Fruit fly (Drosophila melanogaster) whole organism, embryonic: ENCODE data around the gene CG42525.

Source experiments
- B-H2 ChIP-seq: fragments of 200-800 bp; sonication (Bioruptor generic); optimal IDR thresholded peaks from 2 replicates; lab custom pipeline; 2018; ENCODE audit warnings: missing biosample characterization, mild to moderate bottlenecking, missing genetic modification characterization
- Blimp-1 ChIP-seq: fragments of 200-800 bp; sonication (Bioruptor generic); optimal IDR thresholded peaks from 3 replicates; lab custom pipeline; 2018; ENCODE audit warnings: missing biosample characterization, missing genetic modification characterization, mild to moderate bottlenecking, moderate library complexity, missing genetic modification reagents
- CG10462 ChIP-seq: fragments of 200-800 bp; sonication (Bioruptor generic); optimal IDR thresholded peaks from 2 replicates; lab custom pipeline; 2016; ENCODE audit warnings: missing biosample characterization, missing genetic modification characterization
- CG10543 ChIP-seq: fragments of 200-800 bp; sonication (Bioruptor generic); optimal IDR thresholded peaks from 3 replicates; lab custom pipeline; 2017; ENCODE audit warnings: missing biosample characterization, mild to moderate bottlenecking, missing genetic modification characterization, moderate library complexity
- CG11398 ChIP-seq: fragments of 200-800 bp; sonication (Bioruptor generic); optimal IDR thresholded peaks from 2 replicates; lab custom pipeline; 2016; ENCODE audit warnings: missing biosample characterization, missing genetic modification characterization
- CG11695 ChIP-seq: fragments of 200-800 bp; sonication (Bioruptor generic); IDR thresholded peaks from 3 replicates; pipeline ENCODE4 v1.3.6; 2022; ENCODE audit warnings: missing biosample characterization, missing genetic modification characterization
- CG12155 ChIP-seq: fragments of 200-800 bp; sonication (Bioruptor generic); optimal IDR thresholded peaks from 3 replicates; lab custom pipeline; 2016; ENCODE audit warnings: missing biosample characterization, missing genetic modification characterization
- CG12236 ChIP-seq: fragments of 200-800 bp; sonication (Bioruptor generic); optimal IDR thresholded peaks from 2 replicates; lab custom pipeline; 2016; ENCODE audit warnings: missing biosample characterization, missing genetic modification characterization
- CG17612 ChIP-seq: fragments of 200-800 bp; sonication (Bioruptor generic); IDR thresholded peaks from 2 replicates; pipeline ENCODE4 v1.3.6; 2022; ENCODE audit warnings: missing biosample characterization, missing genetic modification characterization
- CG18262 ChIP-seq: fragments of 200-800 bp; optimal IDR thresholded peaks from 3 replicates; lab custom pipeline; 2019; ENCODE audit warnings: missing biosample characterization, mild to moderate bottlenecking, missing genetic modification characterization, moderate library complexity
- CG18476 ChIP-seq: fragments of 200-800 bp; sonication (Bioruptor generic); optimal IDR thresholded peaks from 2 replicates; lab custom pipeline; 2016; ENCODE audit warnings: missing biosample characterization, mild to moderate bottlenecking, missing genetic modification characterization
- CG2120 ChIP-seq: fragments of 200-800 bp; sonication (Bioruptor generic); optimal IDR thresholded peaks from 3 replicates; lab custom pipeline; 2016; ENCODE audit warnings: missing biosample characterization, missing genetic modification characterization
- CG2202 ChIP-seq: fragments of 200-800 bp; sonication (Bioruptor generic); optimal IDR thresholded peaks from 2 replicates; lab custom pipeline; 2018; ENCODE audit warnings: missing biosample characterization, mild to moderate bottlenecking, missing genetic modification characterization
- CG30431 ChIP-seq: fragments of 200-800 bp; sonication (Bioruptor generic); optimal IDR thresholded peaks from 2 replicates; lab custom pipeline; 2017; ENCODE audit warnings: missing biosample characterization, missing genetic modification characterization
- CG34422 ChIP-seq: fragments of 200-800 bp; sonication (Bioruptor generic); IDR thresholded peaks from 3 replicates; pipeline ENCODE4 v1.3.6; 2022; ENCODE audit warnings: missing biosample characterization, missing genetic modification characterization
- CG4328 ChIP-seq: fragments of 200-800 bp; sonication (Bioruptor generic); optimal IDR thresholded peaks from 3 replicates; lab custom pipeline; 2017; ENCODE audit warnings: missing biosample characterization, missing genetic modification reagents, missing genetic modification characterization
- CG4404 ChIP-seq: fragments of 200-800 bp; sonication (Bioruptor generic); IDR thresholded peaks from 2 replicates; pipeline ENCODE4 v1.3.6; 2022; ENCODE audit warnings: missing biosample characterization, missing genetic modification characterization
- CG4730 ChIP-seq: fragments of 200-800 bp; sonication (Bioruptor generic); IDR thresholded peaks from 2 replicates; pipeline ENCODE4 v1.3.6; 2022; ENCODE audit warnings: missing biosample characterization, missing genetic modification characterization
- CG5953 ChIP-seq: fragments of 200-800 bp; sonication (Bioruptor generic); IDR thresholded peaks from 2 replicates; pipeline ENCODE4 v1.3.6; 2022; ENCODE audit warnings: missing biosample characterization, missing genetic modification characterization
- CG6175 ChIP-seq: fragments of 200-800 bp; sonication (Bioruptor generic); IDR thresholded peaks from 3 replicates; pipeline ENCODE4 v1.3.6; 2022; ENCODE audit warnings: missing biosample characterization, missing genetic modification characterization
- CG7745 ChIP-seq: fragments of 200-800 bp; sonication (Bioruptor generic); optimal IDR thresholded peaks from 2 replicates; lab custom pipeline; 2018; ENCODE audit warnings: missing biosample characterization, mild to moderate bottlenecking, missing genetic modification characterization, moderate library complexity
- CG7839 ChIP-seq: fragments of 200-800 bp; sonication (Bioruptor generic); optimal IDR thresholded peaks from 3 replicates; lab custom pipeline; 2018; ENCODE audit warnings: missing biosample characterization, mild to moderate bottlenecking, missing genetic modification characterization, moderate library complexity
- Camta ChIP-seq: fragments of 200-800 bp; sonication (Bioruptor generic); optimal IDR thresholded peaks from 2 replicates; lab custom pipeline; 2016; ENCODE audit warnings: missing biosample characterization, missing genetic modification characterization
- D19A ChIP-seq: fragments of 200-800 bp; optimal IDR thresholded peaks from 3 replicates; lab custom pipeline; 2019; ENCODE audit warnings: missing biosample characterization, mild to moderate bottlenecking, missing genetic modification characterization, moderate library complexity
- E2f1 ChIP-seq: fragments of 200-800 bp; sonication (Bioruptor generic); IDR thresholded peaks from 2 replicates; pipeline ENCODE4 v1.3.6; 2022; ENCODE audit warnings: missing biosample characterization, missing genetic modification characterization
- Ets97D ChIP-seq: fragments of 200-800 bp; sonication (Bioruptor generic); optimal IDR thresholded peaks from 3 replicates; lab custom pipeline; 2016; ENCODE audit warnings: missing biosample characterization, missing genetic modification characterization
- HLH3B ChIP-seq: fragments of 200-800 bp; sonication (Bioruptor generic); IDR thresholded peaks from 2 replicates; pipeline ENCODE4 v1.3.6; 2022; ENCODE audit warnings: missing biosample characterization, missing genetic modification characterization
- HmgZ ChIP-seq: fragments of 200-800 bp; sonication (Bioruptor generic); optimal IDR thresholded peaks from 2 replicates; lab custom pipeline; 2018; ENCODE audit warnings: missing biosample characterization, mild to moderate bottlenecking, missing genetic modification characterization
- Jarid2 ChIP-seq: fragments of 200-800 bp; sonication (Bioruptor generic); optimal IDR thresholded peaks from 3 replicates; lab custom pipeline; 2017; ENCODE audit warnings: mild to moderate bottlenecking, missing biosample characterization, missing genetic modification reagents, missing genetic modification characterization
- Mrtf ChIP-seq: fragments of 200-800 bp; sonication (Bioruptor generic); IDR thresholded peaks from 3 replicates; pipeline ENCODE4 v1.3.6; 2022; ENCODE audit warnings: missing biosample characterization, missing genetic modification characterization
- NC2α ChIP-seq: fragments of 200-800 bp; sonication (Bioruptor generic); optimal IDR thresholded peaks from 2 replicates; lab custom pipeline; 2016; ENCODE audit warnings: missing biosample characterization, missing genetic modification characterization
- Oli ChIP-seq: fragments of 200-800 bp; sonication (Bioruptor generic); optimal IDR thresholded peaks from 2 replicates; lab custom pipeline; 2018; ENCODE audit warnings: missing biosample characterization, mild to moderate bottlenecking, missing genetic modification characterization, moderate library complexity
- Optix ChIP-seq: fragments of 200-800 bp; sonication (Bioruptor generic); IDR thresholded peaks from 3 replicates; pipeline ENCODE4 v1.3.6; 2022; ENCODE audit warnings: missing biosample characterization, missing genetic modification characterization
- Poxn ChIP-seq: fragments of 200-800 bp; sonication (Bioruptor generic); IDR thresholded peaks from 2 replicates; pipeline ENCODE4 v1.3.6; 2022; ENCODE audit warnings: missing biosample characterization, missing genetic modification characterization
- ash1 ChIP-seq: fragments of 200-800 bp; sonication (Bioruptor generic); optimal IDR thresholded peaks from 2 replicates; lab custom pipeline; 2018; ENCODE audit warnings: missing biosample characterization, mild to moderate bottlenecking, missing genetic modification characterization
- dimm ChIP-seq: fragments of 200-800 bp; sonication (Bioruptor generic); IDR thresholded peaks from 2 replicates; pipeline ENCODE4 v1.3.6; 2022; ENCODE audit warnings: missing biosample characterization, missing genetic modification characterization
- disco-r ChIP-seq: fragments of 200-800 bp; sonication (Bioruptor generic); optimal IDR thresholded peaks from 2 replicates; lab custom pipeline; 2016; ENCODE audit warnings: missing biosample characterization, missing genetic modification characterization
- dmrt99B ChIP-seq: fragments of 200-800 bp; sonication (Bioruptor generic); optimal IDR thresholded peaks from 2 replicates; lab custom pipeline; 2018; ENCODE audit warnings: missing biosample characterization, mild to moderate bottlenecking, missing genetic modification characterization, moderate library complexity
- gcm2 ChIP-seq: fragments of 200-800 bp; sonication (Bioruptor generic); optimal IDR thresholded peaks from 2 replicates; lab custom pipeline; 2016; ENCODE audit warnings: missing biosample characterization, missing genetic modification characterization
- gem ChIP-seq: fragments of 200-800 bp; sonication (Bioruptor generic); optimal IDR thresholded peaks from 2 replicates; lab custom pipeline; 2019; ENCODE audit warnings: missing biosample characterization, mild to moderate bottlenecking, missing genetic modification characterization, moderate library complexity
- gsb ChIP-seq: fragments of 200-800 bp; sonication (Bioruptor generic); IDR thresholded peaks from 2 replicates; pipeline ENCODE4 v1.3.6; 2022; ENCODE audit warnings: missing biosample characterization, missing genetic modification characterization
- her ChIP-seq: fragments of 200-800 bp; sonication (Bioruptor generic); optimal IDR thresholded peaks from 2 replicates; lab custom pipeline; 2016; ENCODE audit warnings: missing biosample characterization, missing genetic modification characterization
- lab ChIP-seq: fragments of 200-800 bp; sonication (Bioruptor generic); optimal IDR thresholded peaks from 3 replicates; lab custom pipeline; 2017; ENCODE audit warnings: missing biosample characterization, missing genetic modification characterization, mild to moderate bottlenecking, moderate library complexity, missing genetic modification reagents
- lmd ChIP-seq: fragments of 200-800 bp; sonication (Bioruptor generic); IDR thresholded peaks from 2 replicates; pipeline ENCODE4 v1.3.6; 2022; ENCODE audit warnings: missing biosample characterization, missing genetic modification characterization
- pan ChIP-seq, 4 experiments: fragments of >200 bp in 3 of 4; fragments of 200-800 bp in 1 of 4; sonication (Bioruptor generic) in 1 of 4; optimal IDR thresholded peaks in 3 of 4; IDR thresholded peaks in 1 of 4; 2 replicates each; pipeline versions ENCODE4 v1.3.6 to Lab custom; 2017 to 2022; ENCODE audit warnings: missing biosample characterization in 2 of 4, missing genetic modification characterization in 2 of 4, mixed read lengths in 1 of 4
- schlank ChIP-seq: fragments of 200-800 bp; sonication (Bioruptor generic); optimal IDR thresholded peaks from 2 replicates; lab custom pipeline; 2018; ENCODE audit warnings: missing biosample characterization, mild to moderate bottlenecking, missing genetic modification characterization
- sens ChIP-seq: fragments of 200-800 bp; sonication (Bioruptor generic); peaks from one replicate; lab custom pipeline; 2016; ENCODE audit warnings: missing biosample characterization, missing genetic modification characterization
- vnd ChIP-seq: fragments of 200-800 bp; sonication (Bioruptor generic); IDR thresholded peaks from 3 replicates; pipeline ENCODE4 v1.3.6; 2022; ENCODE audit warnings: missing biosample characterization, missing genetic modification characterization; ENCODE audit not compliant: partially characterized antibody
- yki ChIP-seq: fragments of >200 bp; optimal IDR thresholded peaks from 3 replicates; lab custom pipeline; 2018
- z ChIP-seq: fragments of 200-800 bp; sonication (Bioruptor generic); IDR thresholded peaks from 3 replicates; pipeline ENCODE4 v1.3.6; 2022; ENCODE audit warnings: missing biosample characterization, missing genetic modification characterization
- zen2 ChIP-seq: fragments of 200-800 bp; sonication (Bioruptor generic); IDR thresholded peaks from 3 replicates; pipeline ENCODE4 v1.3.6; 2022; ENCODE audit warnings: missing biosample characterization, missing genetic modification characterization; ENCODE audit not compliant: partially characterized antibody

The CG42525 gene

DNA sequence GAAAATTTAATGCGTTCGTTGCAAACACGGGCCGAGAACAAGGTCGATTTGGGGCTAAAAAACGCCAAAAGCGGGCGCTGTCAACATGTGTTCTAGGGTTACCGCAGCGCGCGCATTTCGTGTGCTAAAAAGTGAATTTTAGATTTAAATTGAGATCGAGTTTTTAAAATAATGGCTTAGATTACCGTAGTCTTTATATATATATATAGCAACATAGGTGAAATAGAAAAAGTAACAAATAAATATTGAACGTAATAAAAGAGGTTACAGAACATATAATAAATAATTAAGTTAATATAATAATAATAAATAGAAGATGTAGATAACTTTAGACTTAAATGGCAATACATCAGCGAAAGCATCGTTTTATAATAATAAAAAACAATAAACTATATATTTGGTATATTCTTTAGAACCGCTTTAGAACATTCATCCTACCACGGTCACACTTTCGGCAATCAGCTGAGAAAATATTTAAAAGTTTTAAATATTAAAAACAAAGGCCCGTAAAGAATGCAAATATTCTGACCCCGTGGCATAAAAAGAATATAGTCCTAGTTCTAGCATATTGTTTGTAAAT is 46.1 kb downstream of the CG42525 start, which contains the start of the genes CG11537 and Alg2 (continued):
- no peak for TF ChIP-seq Jarid2 (GFP tag; lab: Kevin White, UChicago)
- TF ChIP-seq z (GFP tag; lab: Robert Waterston, UW), result no peak
- peak; percentile 56 for TF ChIP-seq sens (GFP tag; lab: Kevin White, UChicago)
- no peak for TF ChIP-seq Mrtf (GFP tag; lab: Robert Waterston, UW)
- no peak for TF ChIP-seq CG12236
- TF ChIP-seq CG4730 (GFP tag; lab: Robert Waterston, UW), result no peak
- TF ChIP-seq CG18476 (GFP tag; lab: Kevin White, UChicago), result peak; percentile 12
- TF ChIP-seq Blimp-1 (GFP tag; lab: Kevin White, UChicago), result peak; percentile 21
- no peak for TF ChIP-seq ash1 (GFP tag; lab: Kevin White, UChicago)
- peak; percentile 45 for TF ChIP-seq CG18262 (tag; lab: Kevin White, UChicago)
- TF ChIP-seq Camta (GFP tag; lab: Kevin White, UChicago), result no peak
- TF ChIP-seq CG11695 (GFP tag; lab: Robert Waterston, UW), result no peak
- TF ChIP-seq CG7839 (tag; lab: Kevin White, UChicago), result peak; percentile 21
- TF ChIP-seq gcm2 (GFP tag; lab: Kevin White, UChicago), result no peak
- TF ChIP-seq HmgZ (tag; lab: Kevin White, UChicago), result no peak
- no peak for TF ChIP-seq NC2α (GFP tag; lab: Kevin White, UChicago)
- no peak for TF ChIP-seq CG10543 (GFP tag; lab: Kevin White, UChicago)
- no peak for TF ChIP-seq CG4404
- TF ChIP-seq lab (GFP tag; lab: Kevin White, UChicago), result peak; percentile 59
- TF ChIP-seq CG2202 (tag; lab: Kevin White, UChicago), result no peak
- peak; percentile 13; the same call in 1 of the 2 replicates for TF ChIP-seq HLH3B (GFP tag; lab: Robert Waterston, UW)
- TF ChIP-seq CG11398 (GFP tag; lab: Kevin White, UChicago), result no peak
- peak; percentile 55 for TF ChIP-seq gem (tag; lab: Kevin White, UChicago)
- no peak for TF ChIP-seq Optix (GFP tag; lab: Robert Waterston, UW)
- no peak for TF ChIP-seq CG10462 (GFP tag; lab: Kevin White, UChicago)
- TF ChIP-seq CG4328, result no peak
- no peak for TF ChIP-seq schlank (tag; lab: Kevin White, UChicago)
- TF ChIP-seq zen2 (GFP tag; lab: Robert Waterston, UW), result no peak
- no peak for TF ChIP-seq Poxn (GFP tag; lab: Robert Waterston, UW)
- no peak for TF ChIP-seq B-H2 (GFP tag; lab: Kevin White, UChicago)
- peak; percentile 36 for TF ChIP-seq CG2120 (GFP tag; lab: Kevin White, UChicago)
- no peak for TF ChIP-seq disco-r (GFP tag; lab: Kevin White, UChicago)
- TF ChIP-seq CG7745 (tag; lab: Kevin White, UChicago), result no peak
- TF ChIP-seq CG34422 (GFP tag; lab: Robert Waterston, UW), result 0 out of 3 replicates have a peak, but pooled peaks have one; percentile 39
- TF ChIP-seq CG6175 (GFP tag; lab: Robert Waterston, UW), result no peak
- no peak for TF ChIP-seq CG17612
- no peak for TF ChIP-seq dmrt99B (tag; lab: Kevin White, UChicago)
- TF ChIP-seq CG30431 (GFP tag; lab: Kevin White, UChicago), result no peak
- peak; percentile 28 for TF ChIP-seq CG12155 (GFP tag; lab: Kevin White, UChicago)
- peak; percentile 3 for TF ChIP-seq Ets97D (GFP tag; lab: Kevin White, UChicago)
- TF ChIP-seq Oli (tag; lab: Kevin White, UChicago), result no peak
- no peak for TF ChIP-seq vnd
- TF ChIP-seq D19A (tag; lab: Kevin White, UChicago), result peak; percentile 21
- TF ChIP-seq pan (optimal IDR thresholded peaks at IDR 0.05; lab: Kevin White, UChicago), result no peak
- no peak for TF ChIP-seq pan (GFP tag; optimal IDR thresholded peaks at IDR 0.05 in 1 of 2, IDR thresholded peaks at IDR 0.05 in 1 of 2)
- no peak for TF ChIP-seq gsb (GFP tag; lab: Robert Waterston, UW)
- TF ChIP-seq dimm (GFP tag; lab: Robert Waterston, UW), result no peak
- no peak for TF ChIP-seq yki (lab: Kevin White, UChicago)
- TF ChIP-seq her (GFP tag; lab: Kevin White, UChicago), result no peak
- TF ChIP-seq CG5953 (GFP tag; lab: Robert Waterston, UW), result no peak
- TF ChIP-seq E2f1 (GFP tag; lab: Robert Waterston, UW), result no peak
- TF ChIP-seq lmd (GFP tag; lab: Robert Waterston, UW), result no peak
